Fruit fly (Drosophila melanogaster) whole organism, embryonic: ENCODE measurements around the gene CG31231.

ENCODE experiments used
- ATbp ChIP-seq: fragments of 200-800 bp; sonication (Bioruptor generic); optimal IDR thresholded peaks from 2 replicates; lab custom pipeline; 2017; ENCODE audit warnings: missing biosample characterization, mild to moderate bottlenecking, missing genetic modification characterization, missing genetic modification reagents
- Aef1 ChIP-seq: fragments of 200-800 bp; sonication (Bioruptor generic); IDR thresholded peaks from 3 replicates; pipeline ENCODE4 v1.3.6; 2022; ENCODE audit warnings: missing biosample characterization, missing genetic modification characterization
- CG10209 ChIP-seq: fragments of 200-800 bp; sonication (Bioruptor generic); optimal IDR thresholded peaks from 3 replicates; lab custom pipeline; 2017; ENCODE audit warnings: missing biosample characterization, mild to moderate bottlenecking, missing genetic modification characterization, missing genetic modification reagents
- CG10979 ChIP-seq: fragments of 200-800 bp; sonication (Bioruptor generic); optimal IDR thresholded peaks from 2 replicates; lab custom pipeline; 2018; ENCODE audit warnings: missing biosample characterization, mild to moderate bottlenecking, missing genetic modification characterization, moderate library complexity
- CG12104 ChIP-seq: fragments of 200-800 bp; sonication (Bioruptor generic); optimal IDR thresholded peaks from 3 replicates; lab custom pipeline; 2016; ENCODE audit warnings: missing biosample characterization, missing genetic modification characterization
- CG13123 ChIP-seq: fragments of 200-800 bp; sonication (Bioruptor generic); optimal IDR thresholded peaks from 2 replicates; lab custom pipeline; 2016; ENCODE audit warnings: missing biosample characterization, missing genetic modification characterization
- CG15514 ChIP-seq: fragments of 200-800 bp; sonication (Bioruptor generic); optimal IDR thresholded peaks from 3 replicates; lab custom pipeline; 2017; ENCODE audit warnings: missing biosample characterization, missing genetic modification characterization, mild to moderate bottlenecking, moderate library complexity, missing genetic modification reagents
- CG15696 ChIP-seq: fragments of 200-800 bp; sonication (Bioruptor generic); optimal IDR thresholded peaks from 2 replicates; lab custom pipeline; 2019; ENCODE audit warnings: missing biosample characterization, mild to moderate bottlenecking, missing genetic modification characterization, moderate library complexity
- CG17385 ChIP-seq: fragments of 200-800 bp; sonication (Bioruptor generic); optimal IDR thresholded peaks from 3 replicates; lab custom pipeline; 2018; ENCODE audit warnings: missing biosample characterization, mild to moderate bottlenecking, missing genetic modification characterization
- CG18011 ChIP-seq: fragments of 200-800 bp; sonication (Bioruptor generic); optimal IDR thresholded peaks from 2 replicates; lab custom pipeline; 2017; ENCODE audit warnings: missing biosample characterization, missing genetic modification characterization, mild to moderate bottlenecking, moderate library complexity, missing genotype
- CG18599 ChIP-seq: fragments of 200-800 bp; sonication (Bioruptor generic); optimal IDR thresholded peaks from 3 replicates; lab custom pipeline; 2017; ENCODE audit warnings: missing biosample characterization, missing genetic modification characterization, mild to moderate bottlenecking, moderate library complexity, missing genetic modification reagents
- CG2875 ChIP-seq: fragments of 200-800 bp; sonication (Bioruptor generic); optimal IDR thresholded peaks from 2 replicates; lab custom pipeline; 2017; ENCODE audit warnings: missing biosample characterization, mild to moderate bottlenecking, missing genetic modification characterization, missing genetic modification reagents
- CG31365 ChIP-seq: fragments of 200-800 bp; sonication (Bioruptor generic); optimal IDR thresholded peaks from 2 replicates; lab custom pipeline; 2018; ENCODE audit warnings: missing biosample characterization, mild to moderate bottlenecking, missing genetic modification characterization
- CG3281 ChIP-seq: fragments of 200-800 bp; sonication (Bioruptor generic); optimal IDR thresholded peaks from 3 replicates; lab custom pipeline; 2017; ENCODE audit warnings: missing biosample characterization, mild to moderate bottlenecking, missing genetic modification characterization
- CG4617 ChIP-seq: fragments of 200-800 bp; sonication (Bioruptor generic); optimal IDR thresholded peaks from 3 replicates; lab custom pipeline; 2016; ENCODE audit warnings: missing biosample characterization, missing genetic modification characterization, borderline replicate concordance
- CG4730 ChIP-seq: fragments of 200-800 bp; sonication (Bioruptor generic); IDR thresholded peaks from 2 replicates; pipeline ENCODE4 v1.3.6; 2022; ENCODE audit warnings: missing biosample characterization, missing genetic modification characterization
- CG4820 ChIP-seq: fragments of 200-800 bp; sonication (Bioruptor generic); optimal IDR thresholded peaks from 3 replicates; lab custom pipeline; 2016; ENCODE audit warnings: missing biosample characterization, missing genetic modification characterization
- CG7357 ChIP-seq: fragments of 200-800 bp; sonication (Bioruptor generic); IDR thresholded peaks from 3 replicates; pipeline ENCODE4 v1.3.6; 2022; ENCODE audit warnings: missing biosample characterization, missing genetic modification characterization
- CG7372 ChIP-seq: fragments of 200-800 bp; sonication (Bioruptor generic); IDR thresholded peaks from 2 replicates; pipeline ENCODE4 v1.3.6; 2022; ENCODE audit warnings: missing biosample characterization, missing genetic modification characterization
- CG7556 ChIP-seq: fragments of 200-800 bp; sonication (Bioruptor generic); optimal IDR thresholded peaks from 2 replicates; lab custom pipeline; 2017; ENCODE audit warnings: missing biosample characterization, mild to moderate bottlenecking, missing genetic modification characterization
- CG8359 ChIP-seq: fragments of 200-800 bp; sonication (Bioruptor generic); optimal IDR thresholded peaks from 2 replicates; lab custom pipeline; 2017; ENCODE audit warnings: missing biosample characterization, mild to moderate bottlenecking, missing genetic modification characterization, borderline replicate concordance
- CG9437 ChIP-seq: fragments of 200-800 bp; sonication (Bioruptor generic); optimal IDR thresholded peaks from 2 replicates; lab custom pipeline; 2018; ENCODE audit warnings: missing biosample characterization, mild to moderate bottlenecking, missing genetic modification characterization
- D19B ChIP-seq: fragments of 200-800 bp; sonication (Bioruptor generic); optimal IDR thresholded peaks from 2 replicates; lab custom pipeline; 2017; ENCODE audit warnings: missing biosample characterization, mild to moderate bottlenecking, missing genetic modification characterization
- Dip2 ChIP-seq: fragments of 200-800 bp; sonication (Bioruptor generic); IDR thresholded peaks from 2 replicates; pipeline ENCODE4 v1.3.6; 2022; ENCODE audit warnings: missing biosample characterization, missing genetic modification characterization
- Dip3 ChIP-seq: fragments of 200-800 bp; sonication (Bioruptor generic); optimal IDR thresholded peaks from 3 replicates; lab custom pipeline; 2016; ENCODE audit warnings: missing biosample characterization, missing genetic modification characterization
- Elba2 ChIP-seq: fragments of 200-800 bp; sonication (Bioruptor generic); optimal IDR thresholded peaks from 3 replicates; lab custom pipeline; 2016; ENCODE audit warnings: missing biosample characterization, missing genetic modification characterization
- Meics ChIP-seq: fragments of 200-800 bp; sonication (Bioruptor generic); optimal IDR thresholded peaks from 2 replicates; lab custom pipeline; 2017; ENCODE audit warnings: missing biosample characterization, mild to moderate bottlenecking, missing genetic modification characterization
- Myb ChIP-seq: fragments of 200-800 bp; sonication (Bioruptor generic); optimal IDR thresholded peaks from 2 replicates; lab custom pipeline; 2016; ENCODE audit warnings: missing biosample characterization, missing genetic modification characterization
- Pdp1 ChIP-seq, 2 experiments: fragments of 200-800 bp; sonication (Bioruptor generic); optimal IDR thresholded peaks; 3 replicates each; lab custom pipeline; 2016; ENCODE audit warnings: missing biosample characterization in 2 of 2, missing genetic modification characterization in 2 of 2, mild to moderate bottlenecking in 1 of 2, moderate library complexity in 1 of 2
- Six4 ChIP-seq: fragments of 200-800 bp; sonication (Bioruptor generic); optimal IDR thresholded peaks from 2 replicates; lab custom pipeline; 2016; ENCODE audit warnings: missing biosample characterization, missing genetic modification characterization
- Sox100B ChIP-seq: fragments of 200-800 bp; sonication (Bioruptor generic); optimal IDR thresholded peaks from 3 replicates; lab custom pipeline; 2018; ENCODE audit warnings: missing biosample characterization, mild to moderate bottlenecking, missing genetic modification characterization
- Taf1 ChIP-seq: fragments of 200-800 bp; sonication (Bioruptor generic); IDR thresholded peaks from 2 replicates; pipeline ENCODE4 v1.3.6; 2022; ENCODE audit warnings: missing biosample characterization, missing genetic modification characterization
- Tbp ChIP-seq: fragments of >200 bp; optimal IDR thresholded peaks from 2 replicates; lab custom pipeline; 2018; ENCODE audit warnings: missing biosample characterization, missing genetic modification characterization
- Xbp1 ChIP-seq: fragments of 200-800 bp; sonication (Bioruptor generic); optimal IDR thresholded peaks from 3 replicates; lab custom pipeline; 2016; ENCODE audit warnings: missing biosample characterization, mild to moderate bottlenecking, missing genetic modification characterization
- az2 ChIP-seq: fragments of 200-800 bp; sonication (Bioruptor generic); optimal IDR thresholded peaks from 3 replicates; lab custom pipeline; 2016; ENCODE audit warnings: missing biosample characterization, missing genetic modification characterization
- dmrt99B ChIP-seq: fragments of 200-800 bp; sonication (Bioruptor generic); optimal IDR thresholded peaks from 2 replicates; lab custom pipeline; 2018; ENCODE audit warnings: missing biosample characterization, mild to moderate bottlenecking, missing genetic modification characterization, moderate library complexity
- dysf ChIP-seq: fragments of 200-800 bp; sonication (Bioruptor generic); IDR thresholded peaks from 3 replicates; pipeline ENCODE4 v1.3.6; 2022; ENCODE audit warnings: missing biosample characterization, missing genetic modification characterization
- esg ChIP-seq: fragments of 200-800 bp; sonication (Bioruptor generic); conservative IDR thresholded peaks from 2 replicates; pipeline ENCODE4 v1.3.6; 2022; ENCODE audit warnings: missing biosample characterization, missing genetic modification characterization
- ind ChIP-seq: fragments of 200-800 bp; sonication (Bioruptor generic); optimal IDR thresholded peaks from 3 replicates; lab custom pipeline; 2016; ENCODE audit warnings: missing biosample characterization, missing genetic modification characterization
- lola ChIP-seq, 3 experiments: fragments of >200 bp in 2 of 3; fragments of 200-800 bp in 1 of 3; sonication (Bioruptor generic) in 1 of 3; optimal IDR thresholded peaks; 2 replicates each; lab custom pipeline; 2017 to 2019; ENCODE audit warnings: missing biosample characterization in 3 of 3, missing genetic modification characterization in 3 of 3, mild to moderate bottlenecking in 1 of 3, moderate library complexity in 1 of 3
- maf-S ChIP-seq: fragments of 200-800 bp; sonication (Bioruptor generic); optimal IDR thresholded peaks from 2 replicates; lab custom pipeline; 2016; ENCODE audit warnings: missing biosample characterization, missing genetic modification characterization
- nerfin-2 ChIP-seq: fragments of 200-800 bp; sonication (Bioruptor generic); IDR thresholded peaks from 2 replicates; pipeline ENCODE4 v1.3.6; 2022; ENCODE audit warnings: missing biosample characterization, missing genetic modification characterization; ENCODE audit not compliant: partially characterized antibody
- nmo ChIP-seq: fragments of 200-800 bp; sonication (Bioruptor generic); optimal IDR thresholded peaks from 2 replicates; lab custom pipeline; 2018; ENCODE audit warnings: missing biosample characterization, mild to moderate bottlenecking, missing genetic modification characterization, moderate library complexity
- pho ChIP-seq: fragments of 200-800 bp; sonication (Bioruptor generic); optimal IDR thresholded peaks from 2 replicates; lab custom pipeline; 2016; ENCODE audit warnings: missing biosample characterization, missing genetic modification characterization
- pzg ChIP-seq: fragments of 200-800 bp; sonication (Bioruptor generic); optimal IDR thresholded peaks from 3 replicates; lab custom pipeline; 2018; ENCODE audit warnings: missing biosample characterization, mild to moderate bottlenecking, missing genetic modification characterization, moderate library complexity
- ranshi ChIP-seq: fragments of 200-800 bp; sonication (Bioruptor generic); IDR thresholded peaks from 2 replicates; pipeline ENCODE4 v1.3.6; 2022; ENCODE audit warnings: missing biosample characterization, missing genetic modification characterization
- schlank ChIP-seq: fragments of 200-800 bp; sonication (Bioruptor generic); optimal IDR thresholded peaks from 2 replicates; lab custom pipeline; 2018; ENCODE audit warnings: missing biosample characterization, mild to moderate bottlenecking, missing genetic modification characterization
- scrt ChIP-seq: fragments of 200-800 bp; sonication (Bioruptor generic); optimal IDR thresholded peaks from 2 replicates; lab custom pipeline; 2018; ENCODE audit warnings: missing biosample characterization, mild to moderate bottlenecking, missing genetic modification characterization, moderate library complexity

The CG31231 gene

dm6 chr3R:18658945-18659642 is 6.1 kb upstream of the CG31231 start, which contains the start of the genes CG31224 and CstF64 (continued):
- TF ChIP-seq CG15696: peak; percentile 81
- TF ChIP-seq maf-S: peak; percentile 65
- peak; percentile 73 for TF ChIP-seq Myb (GFP tag; lab: Kevin White, UChicago)
- peak; percentile 25 for TF ChIP-seq CG31365 (tag; lab: Kevin White, UChicago)
- TF ChIP-seq CG4820 (GFP tag; lab: Kevin White, UChicago): peak; percentile 79
- TF ChIP-seq Taf1 (GFP tag; lab: Robert Waterston, UW): peak; percentile 54; the same call in 1 of the 2 replicates
- peak; percentile 88 for TF ChIP-seq ind (GFP tag; lab: Kevin White, UChicago)
- TF ChIP-seq nerfin-2 (GFP tag; lab: Robert Waterston, UW): no peak
- TF ChIP-seq CG7372 (GFP tag; lab: Robert Waterston, UW): peak; percentile 73
- peak; percentile 90 for TF ChIP-seq pho (GFP tag; lab: Kevin White, UChicago)
- TF ChIP-seq CG12104: peak; percentile 80
- TF ChIP-seq dmrt99B (tag; lab: Kevin White, UChicago): no peak
- TF ChIP-seq CG13123 (GFP tag; lab: Kevin White, UChicago): peak; percentile 72
- no peak for TF ChIP-seq CG10209 (GFP tag; lab: Kevin White, UChicago)
- TF ChIP-seq CG9437 (GFP tag; lab: Kevin White, UChicago): peak; percentile 71
- TF ChIP-seq CG7357 (GFP tag; lab: Robert Waterston, UW): peak; percentile 47; the same call in 2 of the 3 replicates
- TF ChIP-seq lola (GFP tag; optimal IDR thresholded peaks at IDR 0.05; lab: Kevin White, UChicago): peak in 1 of 3 experiments; percentile 78
- TF ChIP-seq Xbp1 (GFP tag; lab: Kevin White, UChicago): peak; percentile 87
- no peak for TF ChIP-seq schlank
- TF ChIP-seq dysf (GFP tag; lab: Robert Waterston, UW): peak; percentile 80
- TF ChIP-seq CG18011 (GFP tag; lab: Kevin White, UChicago): no peak
- peak; percentile 98 for TF ChIP-seq CG17385
- peak; percentile 86 to 94 for TF ChIP-seq Pdp1 (GFP tag; optimal IDR thresholded peaks at IDR 0.05; lab: Kevin White, UChicago)
- no peak for TF ChIP-seq Dip2 (GFP tag; lab: Robert Waterston, UW)
- peak; percentile 90 for TF ChIP-seq CG4617
- no peak for TF ChIP-seq D19B (GFP tag; lab: Kevin White, UChicago)
- TF ChIP-seq Sox100B (GFP tag; lab: Kevin White, UChicago): no peak
- TF ChIP-seq CG3281 (GFP tag; lab: Kevin White, UChicago): peak; percentile 85
- peak; percentile 76 for TF ChIP-seq Aef1 (GFP tag; lab: Robert Waterston, UW)
- no peak for TF ChIP-seq Tbp
- peak; percentile 67 for TF ChIP-seq Elba2 (GFP tag; lab: Kevin White, UChicago)
- peak; percentile 35 for TF ChIP-seq ATbp (GFP tag; lab: Kevin White, UChicago)
- TF ChIP-seq CG15514 (GFP tag; lab: Kevin White, UChicago): peak; percentile 70
- peak; percentile 76 for TF ChIP-seq CG10979 (tag; lab: Kevin White, UChicago)
- peak; percentile 89 for TF ChIP-seq Dip3
- peak; percentile 67 for TF ChIP-seq CG2875 (GFP tag; lab: Kevin White, UChicago)
- peak; percentile 76 for TF ChIP-seq CG7556 (GFP tag; lab: Kevin White, UChicago)
- TF ChIP-seq ranshi: peak; percentile 84
- peak; percentile 89 for TF ChIP-seq nmo
- peak; percentile 82 for TF ChIP-seq pzg
- TF ChIP-seq scrt (GFP tag; lab: Kevin White, UChicago): peak; percentile 43
- TF ChIP-seq CG4730 (GFP tag; lab: Robert Waterston, UW): peak; percentile 79
- TF ChIP-seq CG8359 (GFP tag; lab: Kevin White, UChicago): no peak
- peak; percentile 78 for TF ChIP-seq Meics
- peak; percentile 83 for TF ChIP-seq az2
- TF ChIP-seq CG18599 (GFP tag; lab: Kevin White, UChicago): no peak
- peak; percentile 68 for TF ChIP-seq esg (GFP tag; lab: Robert Waterston, UW)
- peak; percentile 68 for TF ChIP-seq Six4 (GFP tag; lab: Kevin White, UChicago)
